Worm (Caenorhabditis elegans): ENCODE data around the gene frm-8.
A peak's percentile ranks its signal among the peaks of the same experiment; 100 is the strongest.

The frm-8 gene

ce11 chrIII:3248307-3249037 lies 29.5 kb upstream of the frm-8 start, which contains the start of gene nduf-9:
nduf-9 (minus strand) TSS chrIII:3248575.
- TF ChIP-seq lin-13 (tag; optimal IDR thresholded peaks at IDR 0.05), result peak; percentile 65
- peak; percentile 94 for TF ChIP-seq lsy-2 (tag; optimal IDR thresholded peaks at IDR 0.05)
- no peak for TF ChIP-seq sptf-1 (tag; optimal IDR thresholded peaks at IDR 0.05)
- TF ChIP-seq pha-4 (tag; optimal IDR thresholded peaks at IDR 0.05), result peak; percentile 9
- peak; percentile 2 for TF ChIP-seq mep-1 (tag; optimal IDR thresholded peaks at IDR 0.05)
- TF ChIP-seq ceh-43 (GFP tag; optimal IDR thresholded peaks at IDR 0.05), result no peak
- TF ChIP-seq hlh-1 (tag; optimal IDR thresholded peaks at IDR 0.05), result peak; percentile 18
- peak; percentile 53 for TF ChIP-seq ces-1 (GFP tag; optimal IDR thresholded peaks at IDR 0.05)
- TF ChIP-seq mls-2 (tag; optimal IDR thresholded peaks at IDR 0.05), result no peak

DNA sequence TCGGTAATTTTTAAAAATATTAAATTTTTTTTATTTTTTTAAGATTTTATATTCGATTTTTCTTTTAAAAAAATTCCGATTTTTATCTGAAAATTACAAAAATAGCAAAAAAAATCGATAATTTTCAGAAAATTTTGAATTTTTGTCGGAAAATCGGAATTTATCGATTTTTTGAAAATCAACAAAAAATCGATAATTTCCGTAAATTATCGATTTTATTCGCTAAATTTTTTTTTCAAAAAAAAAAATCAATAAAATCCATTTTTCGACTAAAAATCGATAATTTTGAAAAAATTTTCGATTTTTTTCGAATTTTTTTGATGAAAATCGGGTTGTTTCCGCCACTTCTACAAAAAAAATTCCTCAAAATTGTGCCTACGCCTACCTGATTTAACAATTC lies 23.4 kb upstream of the frm-8 start:
- TF ChIP-seq nhr-12 (tag; optimal IDR thresholded peaks at IDR 0.05) (no peak), pha-4 (tag; optimal IDR thresholded peaks at IDR 0.05) (no peak), elt-1 (tag; optimal IDR thresholded peaks at IDR 0.05; ENCODE audit: borderline replicate concordance, insufficient read depth) (no peak), mls-2 (tag; optimal IDR thresholded peaks at IDR 0.05) (no peak), nhr-237 (tag; optimal IDR thresholded peaks at IDR 0.05) (no peak), elt-3 (tag; optimal IDR thresholded peaks at IDR 0.05) (no peak), zip-8 (tag; optimal IDR thresholded peaks at IDR 0.05) (no peak), tbx-8 (GFP tag; optimal IDR thresholded peaks at IDR 0.05) (no peak), lsy-2 (tag; optimal IDR thresholded peaks at IDR 0.05) (no peak), ceh-39 (tag; optimal IDR thresholded peaks at IDR 0.05) (no peak), nhr-28 (tag; optimal IDR thresholded peaks at IDR 0.05) (no peak), drap-1 (GFP tag; optimal IDR thresholded peaks at IDR 0.05) (no peak), hlh-1 (tag; optimal IDR thresholded peaks at IDR 0.05) (no peak), unc-120 (tag; optimal IDR thresholded peaks at IDR 0.05; ENCODE audit: poor library complexity, severe bottlenecking) (no peak), snpc-4 (tag; optimal IDR thresholded peaks at IDR 0.05) (no peak), nhr-2 (tag; optimal IDR thresholded peaks at IDR 0.05) (no peak), blmp-1 (tag; optimal IDR thresholded peaks at IDR 0.05) (no peak), lin-32 (GFP tag; optimal IDR thresholded peaks at IDR 0.05) (no peak), unc-62 (GFP tag; optimal IDR thresholded peaks at IDR 0.05) (no peak), ceh-83 (GFP tag; optimal IDR thresholded peaks at IDR 0.05) (no peak)

DNA sequence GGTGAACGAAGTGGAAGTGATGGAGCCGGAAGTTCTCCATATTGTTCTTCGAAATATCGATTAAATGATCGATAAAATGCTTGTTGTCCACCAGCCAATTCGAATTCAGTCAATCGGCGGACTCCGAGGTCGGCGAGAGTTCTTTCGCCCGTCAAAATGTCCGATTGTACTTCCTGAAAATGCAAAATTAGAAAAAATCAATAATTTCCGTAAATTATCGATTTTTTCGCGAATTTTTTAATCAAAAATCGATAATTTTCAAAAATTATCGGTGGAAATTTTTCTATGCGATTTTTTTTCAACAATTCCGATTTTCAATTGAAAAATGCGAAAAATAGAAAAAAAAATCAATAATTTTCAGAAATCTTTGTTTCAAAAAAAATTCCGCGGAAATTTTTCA lies 23.0 kb upstream of the frm-8 start:
- TF ChIP-seq elt-3 (tag; optimal IDR thresholded peaks at IDR 0.05), result no peak
- no peak for TF ChIP-seq mep-1 (tag; optimal IDR thresholded peaks at IDR 0.05)
- no peak for TF ChIP-seq ztf-11 (tag; optimal IDR thresholded peaks at IDR 0.05)
- TF ChIP-seq hlh-1 (tag; optimal IDR thresholded peaks at IDR 0.05), result no peak
- TF ChIP-seq nhr-2 (tag; optimal IDR thresholded peaks at IDR 0.05), result no peak
- no peak for TF ChIP-seq lsy-2 (tag; optimal IDR thresholded peaks at IDR 0.05)
- TF ChIP-seq lin-13 (tag; optimal IDR thresholded peaks at IDR 0.05), result no peak
- TF ChIP-seq snpc-4 (tag; optimal IDR thresholded peaks at IDR 0.05), result no peak
- no peak for TF ChIP-seq drap-1 (GFP tag; optimal IDR thresholded peaks at IDR 0.05)
- no peak for TF ChIP-seq nhr-28 (tag; optimal IDR thresholded peaks at IDR 0.05)
- TF ChIP-seq unc-62 (GFP tag; optimal IDR thresholded peaks at IDR 0.05), result no peak
- no peak for TF ChIP-seq elt-1 (tag; optimal IDR thresholded peaks at IDR 0.05; ENCODE audit: borderline replicate concordance, insufficient read depth)
- no peak for TF ChIP-seq unc-120 (tag; optimal IDR thresholded peaks at IDR 0.05; ENCODE audit: poor library complexity, severe bottlenecking)
- no peak for TF ChIP-seq nhr-12 (tag; optimal IDR thresholded peaks at IDR 0.05)
- TF ChIP-seq lin-32 (GFP tag; optimal IDR thresholded peaks at IDR 0.05), result no peak
- no peak for TF ChIP-seq nhr-237 (tag; optimal IDR thresholded peaks at IDR 0.05)
- no peak for TF ChIP-seq mls-2 (tag; optimal IDR thresholded peaks at IDR 0.05)

DNA sequence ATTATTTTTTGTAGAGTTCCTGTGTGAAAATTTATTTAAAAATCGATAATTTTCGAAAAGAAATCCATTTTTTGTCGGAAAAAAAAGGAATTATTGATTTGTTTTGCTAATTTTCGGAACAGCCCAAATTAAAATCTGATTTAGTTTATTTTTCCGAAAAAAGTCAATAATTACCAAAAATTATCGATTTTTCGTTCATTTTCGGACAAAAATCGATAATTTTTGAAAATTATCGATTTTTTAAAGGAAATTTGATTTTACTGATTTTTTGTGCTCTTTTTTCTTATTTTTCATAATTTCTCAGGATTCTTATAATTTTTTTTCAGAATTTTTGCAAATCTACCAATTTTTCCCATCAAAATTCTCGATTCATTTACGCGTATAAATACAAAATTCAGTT lies 22.4 kb upstream of the frm-8 start:
- TF ChIP-seq mep-1 (tag; optimal IDR thresholded peaks at IDR 0.05), result no peak
- TF ChIP-seq lin-32 (GFP tag; optimal IDR thresholded peaks at IDR 0.05), result no peak
- no peak for TF ChIP-seq pha-4 (tag; optimal IDR thresholded peaks at IDR 0.05)
- TF ChIP-seq ceh-83 (GFP tag; optimal IDR thresholded peaks at IDR 0.05), result no peak
- no peak for TF ChIP-seq sptf-1 (tag; optimal IDR thresholded peaks at IDR 0.05)
- TF ChIP-seq unc-62 (GFP tag; optimal IDR thresholded peaks at IDR 0.05), result no peak
- TF ChIP-seq snpc-4 (tag; optimal IDR thresholded peaks at IDR 0.05), result no peak
- no peak for TF ChIP-seq sem-2 (GFP tag; optimal IDR thresholded peaks at IDR 0.05)
- TF ChIP-seq nhr-76 (tag; optimal IDR thresholded peaks at IDR 0.05), result no peak
- TF ChIP-seq ces-1 (GFP tag; optimal IDR thresholded peaks at IDR 0.05), result no peak

ce11 chrIII:3240893-3241292 lies 21.9 kb upstream of the frm-8 start:
- TF ChIP-seq nhr-12 (tag; optimal IDR thresholded peaks at IDR 0.05) (no peak), ceh-83 (GFP tag; optimal IDR thresholded peaks at IDR 0.05) (no peak), unc-39 (tag; optimal IDR thresholded peaks at IDR 0.05) (no peak)

Measured in whole organism, mixed stage, embryonic.